Fruit fly (Drosophila melanogaster): ENCODE data around the gene CG42654.

Gene CG42654

dm6 chr3L:19954426-19954825 is at the start of gene CG42654:
CG42654 (minus strand) TSS chr3L:19954526.
- TF ChIP-seq Ets21C (GFP tag; optimal IDR thresholded peaks at IDR 0.05) (no peak), Ets96B (tag; optimal IDR thresholded peaks at IDR 0.05) (no peak), achi (GFP tag; optimal IDR thresholded peaks at IDR 0.05) (no peak), CG6163 (GFP tag; IDR thresholded peaks at IDR 0.05) (no peak), fd85E (GFP tag; optimal IDR thresholded peaks at IDR 0.05) (no peak), esn (GFP tag; optimal IDR thresholded peaks at IDR 0.05) (no peak), CG3919 (GFP tag; optimal IDR thresholded peaks at IDR 0.05) (no peak), cyc (GFP tag; optimal IDR thresholded peaks at IDR 0.05) (no peak), salr (GFP tag; optimal IDR thresholded peaks at IDR 0.05) (no peak), eg (GFP tag; IDR thresholded peaks at IDR 0.05) (no peak), CG11294 (GFP tag; IDR thresholded peaks at IDR 0.05) (no peak), vri (GFP tag; optimal IDR thresholded peaks at IDR 0.05) (no peak), spab (GFP tag; optimal IDR thresholded peaks at IDR 0.05) (no peak), fd59A (GFP tag; optimal IDR thresholded peaks at IDR 0.05) (no peak), CG4318 (GFP tag; optimal IDR thresholded peaks at IDR 0.05) (no peak), ss (GFP tag; optimal IDR thresholded peaks at IDR 0.05) (no peak), CG6808 (GFP tag; optimal IDR thresholded peaks at IDR 0.05) (no peak), Met (GFP tag; optimal IDR thresholded peaks at IDR 0.05) (no peak)

- TF ChIP-seq CG10669 (GFP tag; optimal IDR thresholded peaks at IDR 0.05) (peak; percentile 0), Hr39 (GFP tag; optimal IDR thresholded peaks at IDR 0.05) (no peak)
Observed at dm6 chr3L:20003235-20003493, 48.8 kb upstream of the CG42654 start.

- peak; percentile 85 for TF ChIP-seq CG11762 (GFP tag; optimal IDR thresholded peaks at IDR 0.05; ENCODE audit: insufficient read depth)
- peak; percentile 84 for TF ChIP-seq Lpt (GFP tag; optimal IDR thresholded peaks at IDR 0.05)
- peak in 1 of 2 experiments; percentile 80 for TF ChIP-seq salr (GFP tag; optimal IDR thresholded peaks at IDR 0.05)
- peak; percentile 94 for TF ChIP-seq acj6 (GFP tag; optimal IDR thresholded peaks at IDR 0.05)
- peak; percentile 96 for TF ChIP-seq esn (GFP tag; optimal IDR thresholded peaks at IDR 0.05)
- peak; percentile 92 for TF ChIP-seq CG15336 (GFP tag; IDR thresholded peaks at IDR 0.05)
- TF ChIP-seq Blimp-1 (GFP tag; optimal IDR thresholded peaks at IDR 0.05): peak; percentile 79
- TF ChIP-seq CG6163 (GFP tag; IDR thresholded peaks at IDR 0.05): no peak; the same call in 2 of the 3 replicates
- peak; percentile 91 for TF ChIP-seq dsx (GFP tag; optimal IDR thresholded peaks at IDR 0.05; ENCODE audit: poor library complexity, severe bottlenecking)
- peak; percentile 89 for TF ChIP-seq CG10631 (GFP tag; optimal IDR thresholded peaks at IDR 0.05)
- TF ChIP-seq pdm3 (GFP tag; optimal IDR thresholded peaks at IDR 0.05): peak; percentile 92
- TF ChIP-seq CG7368 (GFP tag; optimal IDR thresholded peaks at IDR 0.05): peak; percentile 84
- TF ChIP-seq eg (GFP tag; IDR thresholded peaks at IDR 0.05): no peak; the same call in 2 of the 3 replicates
- TF ChIP-seq Hr38 (GFP tag; optimal IDR thresholded peaks at IDR 0.05): no peak
- TF ChIP-seq Eip75B (GFP tag; optimal IDR thresholded peaks at IDR 0.05): peak; percentile 92
- peak; percentile 83 for TF ChIP-seq CG9139 (GFP tag; optimal IDR thresholded peaks at IDR 0.05)
- peak; percentile 93 for TF ChIP-seq CG3919 (GFP tag; optimal IDR thresholded peaks at IDR 0.05)
- TF ChIP-seq spab (GFP tag; optimal IDR thresholded peaks at IDR 0.05): peak; percentile 81
- peak; percentile 68 for TF ChIP-seq CG4318 (GFP tag; optimal IDR thresholded peaks at IDR 0.05)
- peak; percentile 57 for TF ChIP-seq dac (GFP tag; optimal IDR thresholded peaks at IDR 0.05)
- peak; percentile 87 for TF ChIP-seq CG6808 (GFP tag; optimal IDR thresholded peaks at IDR 0.05)
- peak; percentile 92 for TF ChIP-seq Sox14 (GFP tag; optimal IDR thresholded peaks at IDR 0.05)
- peak; percentile 92 for TF ChIP-seq CG34406 (GFP tag; optimal IDR thresholded peaks at IDR 0.05)
- TF ChIP-seq CG11294 (GFP tag; IDR thresholded peaks at IDR 0.05): no peak; the same call in 1 of the 2 replicates
- TF ChIP-seq CG8319 (GFP tag; optimal IDR thresholded peaks at IDR 0.05): peak; percentile 82
- no peak for TF ChIP-seq CG16779 (tag; optimal IDR thresholded peaks at IDR 0.05)
- peak; percentile 93 for TF ChIP-seq topi (GFP tag; optimal IDR thresholded peaks at IDR 0.05)
- TF ChIP-seq Ets21C (GFP tag; optimal IDR thresholded peaks at IDR 0.05): peak; percentile 88
- TF ChIP-seq Ets96B (tag; optimal IDR thresholded peaks at IDR 0.05): peak; percentile 93
- peak; percentile 90 for TF ChIP-seq CG6276 (GFP tag; optimal IDR thresholded peaks at IDR 0.05)
- TF ChIP-seq CG8632 (GFP tag; optimal IDR thresholded peaks at IDR 0.05): peak; percentile 90
- peak; percentile 89 for TF ChIP-seq cyc (GFP tag; optimal IDR thresholded peaks at IDR 0.05)
- TF ChIP-seq Eip78C (GFP tag): peak; percentile 97
- TF ChIP-seq fd59A (GFP tag; optimal IDR thresholded peaks at IDR 0.05): peak; percentile 79
- TF ChIP-seq Gug (GFP tag; IDR thresholded peaks at IDR 0.05): peak; percentile 84
- peak; percentile 55 for TF ChIP-seq fkh (GFP tag; optimal IDR thresholded peaks at IDR 0.05)
- peak; percentile 89 for TF ChIP-seq achi (GFP tag; optimal IDR thresholded peaks at IDR 0.05)
- peak; percentile 91 for TF ChIP-seq Hr4 (GFP tag; optimal IDR thresholded peaks at IDR 0.05)
- TF ChIP-seq CG6792 (GFP tag; optimal IDR thresholded peaks at IDR 0.05): peak; percentile 88
Observed at dm6 chr3L:20002482-20003234, 48.3 kb upstream of the CG42654 start, which contains the start of gene CG7668. CG7668 (plus strand) TSS chr3L:20002736.

All from whole organism, prepupa.